Fruit fly (Drosophila melanogaster) whole organism, embryonic: ENCODE measurements around the gene Cyp28c1.

Experiments
- Abd-B ChIP-seq: fragments of 200-800 bp; sonication (Bioruptor generic); optimal IDR thresholded peaks from 2 replicates; lab custom pipeline; 2018; ENCODE audit warnings: missing biosample characterization, mild to moderate bottlenecking, missing genetic modification characterization, moderate library complexity
- BtbVII ChIP-seq: fragments of 200-800 bp; sonication (Bioruptor generic); optimal IDR thresholded peaks from 3 replicates; lab custom pipeline; 2017; ENCODE audit warnings: missing biosample characterization, mild to moderate bottlenecking, missing genetic modification characterization
- C15 ChIP-seq: fragments of 200-800 bp; sonication (Bioruptor generic); IDR thresholded peaks from 3 replicates; pipeline ENCODE4 v1.3.6; 2022; ENCODE audit warnings: missing biosample characterization, missing genetic modification characterization
- CG10431 ChIP-seq: fragments of 200-800 bp; sonication (Bioruptor generic); optimal IDR thresholded peaks from 3 replicates; lab custom pipeline; 2018; ENCODE audit warnings: missing biosample characterization, mild to moderate bottlenecking, missing genetic modification characterization
- CG12391 ChIP-seq: fragments of 200-800 bp; sonication (Bioruptor generic); optimal IDR thresholded peaks from 3 replicates; lab custom pipeline; 2018; ENCODE audit warnings: missing biosample characterization, mild to moderate bottlenecking, missing genetic modification characterization, moderate library complexity
- CG12659 ChIP-seq: fragments of 200-800 bp; sonication (Bioruptor generic); optimal IDR thresholded peaks from 3 replicates; lab custom pipeline; 2017; ENCODE audit warnings: mild to moderate bottlenecking, missing biosample characterization, missing genetic modification reagents, missing genetic modification characterization
- CG12769 ChIP-seq: fragments of 200-800 bp; sonication (Bioruptor generic); optimal IDR thresholded peaks from 2 replicates; lab custom pipeline; 2019; ENCODE audit warnings: missing biosample characterization, mild to moderate bottlenecking, missing genetic modification characterization, moderate library complexity
- CG1603 ChIP-seq: fragments of 200-800 bp; sonication (Bioruptor generic); optimal IDR thresholded peaks from 2 replicates; lab custom pipeline; 2019; ENCODE audit warnings: missing biosample characterization, mild to moderate bottlenecking, missing genetic modification characterization, moderate library complexity
- CG17359 ChIP-seq: fragments of 200-800 bp; sonication (Bioruptor generic); optimal IDR thresholded peaks from 3 replicates; lab custom pipeline; 2018; ENCODE audit warnings: missing biosample characterization, mild to moderate bottlenecking, missing genetic modification characterization, moderate library complexity
- CG18011 ChIP-seq: fragments of 200-800 bp; sonication (Bioruptor generic); optimal IDR thresholded peaks from 2 replicates; lab custom pipeline; 2017; ENCODE audit warnings: missing biosample characterization, missing genetic modification characterization, mild to moderate bottlenecking, moderate library complexity, missing genotype
- CG18262 ChIP-seq: fragments of 200-800 bp; optimal IDR thresholded peaks from 3 replicates; lab custom pipeline; 2019; ENCODE audit warnings: missing biosample characterization, mild to moderate bottlenecking, missing genetic modification characterization, moderate library complexity
- CG30403 ChIP-seq: fragments of 200-800 bp; sonication (Bioruptor generic); optimal IDR thresholded peaks from 3 replicates; lab custom pipeline; 2016; ENCODE audit warnings: missing biosample characterization, missing genetic modification characterization
- CG3281 ChIP-seq: fragments of 200-800 bp; sonication (Bioruptor generic); optimal IDR thresholded peaks from 3 replicates; lab custom pipeline; 2017; ENCODE audit warnings: missing biosample characterization, mild to moderate bottlenecking, missing genetic modification characterization
- CG4328 ChIP-seq: fragments of 200-800 bp; sonication (Bioruptor generic); optimal IDR thresholded peaks from 3 replicates; lab custom pipeline; 2017; ENCODE audit warnings: missing biosample characterization, missing genetic modification reagents, missing genetic modification characterization
- CG43689 ChIP-seq: fragments of 200-800 bp; sonication (Bioruptor generic); IDR thresholded peaks from 2 replicates; pipeline ENCODE4 v1.3.6; 2022; ENCODE audit warnings: missing biosample characterization, missing genetic modification characterization
- CG6654 ChIP-seq: fragments of 200-800 bp; sonication (Bioruptor generic); optimal IDR thresholded peaks from 2 replicates; lab custom pipeline; 2017; ENCODE audit warnings: missing biosample characterization, mild to moderate bottlenecking, missing genetic modification characterization
- CG6765 ChIP-seq: fragments of 200-800 bp; sonication (Bioruptor generic); optimal IDR thresholded peaks from 3 replicates; lab custom pipeline; 2017; ENCODE audit warnings: missing biosample characterization, mild to moderate bottlenecking, missing genetic modification characterization
- CG6854 ChIP-seq: fragments of 200-800 bp; sonication (Bioruptor generic); optimal IDR thresholded peaks from 3 replicates; lab custom pipeline; 2017; ENCODE audit warnings: missing biosample characterization, mild to moderate bottlenecking, missing genetic modification characterization
- CG7987 ChIP-seq: fragments of 200-800 bp; sonication (Bioruptor generic); optimal IDR thresholded peaks from 2 replicates; lab custom pipeline; 2018; ENCODE audit warnings: missing biosample characterization, mild to moderate bottlenecking, missing genetic modification characterization, moderate library complexity
- CG8281 ChIP-seq: fragments of 200-800 bp; sonication (Bioruptor generic); optimal IDR thresholded peaks from 2 replicates; lab custom pipeline; 2018; ENCODE audit warnings: missing biosample characterization, mild to moderate bottlenecking, missing genetic modification characterization, moderate library complexity
- CG8924 ChIP-seq: fragments of 200-800 bp; optimal IDR thresholded peaks from 3 replicates; lab custom pipeline; 2019; ENCODE audit warnings: missing biosample characterization, mild to moderate bottlenecking, missing genetic modification characterization, moderate library complexity
- D19A ChIP-seq: fragments of 200-800 bp; optimal IDR thresholded peaks from 3 replicates; lab custom pipeline; 2019; ENCODE audit warnings: missing biosample characterization, mild to moderate bottlenecking, missing genetic modification characterization, moderate library complexity
- Dbx ChIP-seq: fragments of 200-800 bp; sonication (Bioruptor generic); IDR thresholded peaks from 3 replicates; pipeline ENCODE4 v1.3.6; 2022; ENCODE audit warnings: missing biosample characterization, missing genetic modification characterization
- Dek ChIP-seq: fragments of 200-800 bp; sonication (Bioruptor generic); optimal IDR thresholded peaks from 3 replicates; lab custom pipeline; 2019; ENCODE audit warnings: missing biosample characterization, mild to moderate bottlenecking, missing genetic modification characterization, moderate library complexity
- Dp ChIP-seq: fragments of 200-800 bp; sonication (Bioruptor generic); optimal IDR thresholded peaks from 2 replicates; lab custom pipeline; 2018; ENCODE audit warnings: missing biosample characterization, mild to moderate bottlenecking, missing genetic modification characterization, moderate library complexity
- Ets65A ChIP-seq: fragments of 200-800 bp; sonication (Bioruptor generic); peaks from one replicate; lab custom pipeline; 2016; ENCODE audit warnings: missing biosample characterization, missing genetic modification characterization
- GATAe ChIP-seq: fragments of 200-800 bp; sonication (Bioruptor generic); conservative IDR thresholded peaks from 2 replicates; pipeline ENCODE4 v1.3.6; 2022; ENCODE audit warnings: missing biosample characterization, missing genetic modification characterization
- Hmr ChIP-seq: fragments of 200-800 bp; sonication (Bioruptor generic); optimal IDR thresholded peaks from 3 replicates; lab custom pipeline; 2017; ENCODE audit warnings: mild to moderate bottlenecking, missing biosample characterization, missing genetic modification reagents, missing genetic modification characterization
- Lhr ChIP-seq: fragments of 200-800 bp; sonication (Bioruptor generic); optimal IDR thresholded peaks from 3 replicates; lab custom pipeline; 2017; ENCODE audit warnings: mild to moderate bottlenecking, missing biosample characterization, missing genetic modification reagents, missing genetic modification characterization
- Pdp1 ChIP-seq, 2 experiments: fragments of 200-800 bp; sonication (Bioruptor generic); optimal IDR thresholded peaks; 3 replicates each; lab custom pipeline; 2016; ENCODE audit warnings: missing biosample characterization in 2 of 2, missing genetic modification characterization in 2 of 2, mild to moderate bottlenecking in 1 of 2, moderate library complexity in 1 of 2
- Ravus ChIP-seq: fragments of 200-800 bp; sonication (Bioruptor generic); IDR thresholded peaks from 2 replicates; pipeline ENCODE4 v1.3.6; 2022; ENCODE audit warnings: missing biosample characterization, missing genetic modification characterization
- Sox100B ChIP-seq: fragments of 200-800 bp; sonication (Bioruptor generic); optimal IDR thresholded peaks from 3 replicates; lab custom pipeline; 2018; ENCODE audit warnings: missing biosample characterization, mild to moderate bottlenecking, missing genetic modification characterization
- Stat92E ChIP-seq, 3 experiments: fragments of >200 bp in 2 of 3; fragments of 200-800 bp in 1 of 3; sonication (Bioruptor generic) in 1 of 3; optimal IDR thresholded peaks; 2 replicates each; lab custom pipeline; 2017 to 2019; ENCODE audit warnings: missing biosample characterization in 3 of 3, missing genetic modification characterization in 3 of 3, mild to moderate bottlenecking in 1 of 3, moderate library complexity in 1 of 3
- Taf1 ChIP-seq: fragments of 200-800 bp; sonication (Bioruptor generic); IDR thresholded peaks from 2 replicates; pipeline ENCODE4 v1.3.6; 2022; ENCODE audit warnings: missing biosample characterization, missing genetic modification characterization
- YL-1 ChIP-seq: fragments of 200-800 bp; sonication (Bioruptor generic); optimal IDR thresholded peaks from 3 replicates; lab custom pipeline; 2017; ENCODE audit warnings: missing biosample characterization, mild to moderate bottlenecking, missing genetic modification characterization
- ab ChIP-seq: fragments of 200-800 bp; sonication (Bioruptor generic); optimal IDR thresholded peaks from 2 replicates; lab custom pipeline; 2016; ENCODE audit warnings: missing biosample characterization, missing genetic modification characterization
- chif ChIP-seq, 2 experiments: fragments of 200-800 bp; sonication (Bioruptor generic); optimal IDR thresholded peaks; 3 replicates each; lab custom pipeline; 2016; ENCODE audit warnings: missing biosample characterization in 2 of 2, missing genetic modification characterization in 2 of 2
- da ChIP-seq: fragments of 200-800 bp; sonication (Bioruptor generic); optimal IDR thresholded peaks from 2 replicates; lab custom pipeline; 2016; ENCODE audit warnings: missing biosample characterization, missing genetic modification characterization
- dan ChIP-seq: fragments of 200-800 bp; sonication (Bioruptor generic); IDR thresholded peaks from 2 replicates; pipeline ENCODE4 v1.3.6; 2022; ENCODE audit warnings: missing biosample characterization, missing genetic modification characterization
- eyg ChIP-seq: fragments of 200-800 bp; sonication (Bioruptor generic); optimal IDR thresholded peaks from 3 replicates; lab custom pipeline; 2016; ENCODE audit warnings: missing biosample characterization, missing genetic modification characterization
- gro ChIP-seq: fragments of 200-800 bp; sonication (Bioruptor generic); optimal IDR thresholded peaks from 2 replicates; lab custom pipeline; 2016; ENCODE audit warnings: missing biosample characterization, missing genetic modification characterization
- hkb ChIP-seq, 2 experiments: fragments of 200-800 bp in 1 of 2; fragments of >200 bp in 1 of 2; sonication (Bioruptor generic) in 1 of 2; IDR thresholded peaks in 1 of 2; optimal IDR thresholded peaks in 1 of 2; 2 replicates each; pipeline versions ENCODE4 v1.3.6 to Lab custom; 2017 to 2022; ENCODE audit warnings: missing biosample characterization in 1 of 2, missing genetic modification characterization in 1 of 2
- lab ChIP-seq: fragments of 200-800 bp; sonication (Bioruptor generic); optimal IDR thresholded peaks from 3 replicates; lab custom pipeline; 2017; ENCODE audit warnings: missing biosample characterization, missing genetic modification characterization, mild to moderate bottlenecking, moderate library complexity, missing genetic modification reagents
- lola ChIP-seq, 3 experiments: fragments of >200 bp in 2 of 3; fragments of 200-800 bp in 1 of 3; sonication (Bioruptor generic) in 1 of 3; optimal IDR thresholded peaks; 2 replicates each; lab custom pipeline; 2017 to 2019; ENCODE audit warnings: missing biosample characterization in 3 of 3, missing genetic modification characterization in 3 of 3, mild to moderate bottlenecking in 1 of 3, moderate library complexity in 1 of 3
- p53 ChIP-seq: fragments of 200-800 bp; sonication (Bioruptor generic); optimal IDR thresholded peaks from 2 replicates; lab custom pipeline; 2016; ENCODE audit warnings: missing biosample characterization, missing genetic modification characterization
- schlank ChIP-seq: fragments of 200-800 bp; sonication (Bioruptor generic); optimal IDR thresholded peaks from 2 replicates; lab custom pipeline; 2018; ENCODE audit warnings: missing biosample characterization, mild to moderate bottlenecking, missing genetic modification characterization
- sens ChIP-seq: fragments of 200-800 bp; sonication (Bioruptor generic); peaks from one replicate; lab custom pipeline; 2016; ENCODE audit warnings: missing biosample characterization, missing genetic modification characterization
- sim ChIP-seq: fragments of 200-800 bp; sonication (Bioruptor generic); IDR thresholded peaks from 2 replicates; pipeline ENCODE4 v1.3.6; 2022; ENCODE audit warnings: missing biosample characterization, missing genetic modification characterization
- sna ChIP-seq: fragments of 200-800 bp; sonication (Bioruptor generic); IDR thresholded peaks from 2 replicates; pipeline ENCODE4 v1.3.6; 2022; ENCODE audit warnings: missing biosample characterization, missing genetic modification characterization; ENCODE audit not compliant: partially characterized antibody
- ttk ChIP-seq: fragments of 200-800 bp; sonication (Bioruptor generic); IDR thresholded peaks from 2 replicates; pipeline ENCODE4 v2.1.2; 2022; ENCODE audit warnings: missing biosample characterization, missing genetic modification characterization

Gene Cyp28c1

DNA sequence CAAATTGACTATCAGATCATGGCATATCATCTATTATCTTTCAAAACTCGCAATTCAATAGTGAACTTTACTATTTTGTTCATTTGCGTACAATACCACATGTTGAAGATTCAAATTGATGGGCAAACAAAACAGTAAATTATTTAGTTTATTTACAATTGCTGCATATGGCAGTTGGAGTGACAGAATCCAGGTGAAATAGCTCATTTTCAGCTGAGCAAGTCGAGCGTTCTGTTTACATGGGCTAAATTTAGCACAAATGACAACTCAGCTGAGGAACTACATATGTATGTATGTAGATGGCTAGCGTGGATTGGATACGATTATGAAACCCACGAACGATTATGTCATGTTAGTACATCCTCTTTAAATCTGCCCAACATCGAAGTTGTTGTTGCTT, 26.6 kb upstream of the Cyp28c1 start (continued):
- TF ChIP-seq CG3281 (GFP tag; lab: Kevin White, UChicago) (peak; percentile 30), C15 (GFP tag; lab: Robert Waterston, UW) (no peak), Sox100B (no peak), schlank (tag; lab: Kevin White, UChicago) (no peak), CG43689 (GFP tag; lab: Robert Waterston, UW) (no peak), lola (GFP tag; optimal IDR thresholded peaks at IDR 0.05; lab: Kevin White, UChicago) (no peak), CG12659 (GFP tag; lab: Kevin White, UChicago) (no peak), CG7987 (GFP tag; lab: Kevin White, UChicago) (no peak), Ets65A (GFP tag; lab: Kevin White, UChicago) (no peak), chif (GFP tag; optimal IDR thresholded peaks at IDR 0.05; lab: Kevin White, UChicago) (no peak), Stat92E (GFP tag; optimal IDR thresholded peaks at IDR 0.05; lab: Kevin White, UChicago) (no peak), BtbVII (GFP tag; lab: Kevin White, UChicago) (peak; percentile 43), Lhr (no peak), Taf1 (no peak), Dp (GFP tag; lab: Kevin White, UChicago) (no peak), ab (GFP tag; lab: Kevin White, UChicago) (no peak), CG12391 (tag; lab: Kevin White, UChicago) (no peak), p53 (GFP tag; lab: Kevin White, UChicago) (no peak), da (GFP tag; lab: Kevin White, UChicago) (no peak), CG8281 (tag; lab: Kevin White, UChicago) (no peak), Hmr (GFP tag; lab: Kevin White, UChicago) (peak; percentile 21), Ravus (GFP tag; lab: Robert Waterston, UW) (no peak), CG6854 (GFP tag; lab: Kevin White, UChicago) (peak; percentile 21), Abd-B (GFP tag; lab: Kevin White, UChicago) (no peak), GATAe (GFP tag; lab: Robert Waterston, UW) (no peak), CG18011 (GFP tag; lab: Kevin White, UChicago) (no peak), CG10431 (GFP tag; lab: Kevin White, UChicago) (no peak), D19A (tag; lab: Kevin White, UChicago) (no peak), Dbx (GFP tag; lab: Robert Waterston, UW) (no peak), YL-1 (no peak), ttk (GFP tag; lab: Robert Waterston, UW) (no peak), lab (peak; percentile 52), CG18262 (no peak), sna (no peak), sens (GFP tag; lab: Kevin White, UChicago) (peak; percentile 12), sim (GFP tag; lab: Robert Waterston, UW) (no peak), gro (GFP tag; lab: Kevin White, UChicago) (no peak), CG1603 (tag; lab: Kevin White, UChicago) (no peak), CG4328 (GFP tag; lab: Kevin White, UChicago) (peak; percentile 11), CG8924 (tag; lab: Kevin White, UChicago) (no peak), Pdp1 (GFP tag; optimal IDR thresholded peaks at IDR 0.05; lab: Kevin White, UChicago) (peak in 1 of 2 experiments; percentile 25), CG6654 (GFP tag; lab: Kevin White, UChicago) (no peak), CG6765 (peak; percentile 33), hkb (optimal IDR thresholded peaks at IDR 0.05; lab: Kevin White, UChicago) (no peak), hkb (GFP tag; IDR thresholded peaks at IDR 0.05; lab: Robert Waterston, UW) (no peak), Dek (tag; lab: Kevin White, UChicago) (no peak), dan (GFP tag; lab: Robert Waterston, UW) (no peak), CG17359 (tag; lab: Kevin White, UChicago) (no peak), CG30403 (no peak), CG12769 (tag; lab: Kevin White, UChicago) (peak; percentile 24), eyg (GFP tag; lab: Kevin White, UChicago) (no peak)
